Fruit fly (Drosophila melanogaster) whole organism, embryonic: Measurements from ENCODE around the gene Alp5.

Experiments used
- CG10321 ChIP-seq: fragments of 200-800 bp; sonication (Bioruptor generic); IDR thresholded peaks from 2 replicates; pipeline ENCODE4 v1.3.6; 2022; ENCODE audit warnings: missing biosample characterization, missing genetic modification characterization
- CG14667 ChIP-seq: fragments of 200-800 bp; sonication (Bioruptor generic); IDR thresholded peaks from 2 replicates; pipeline ENCODE4 v1.3.6; 2022; ENCODE audit warnings: missing biosample characterization, missing genetic modification characterization
- CG17829 ChIP-seq: fragments of 200-800 bp; optimal IDR thresholded peaks from 2 replicates; lab custom pipeline; 2019; ENCODE audit warnings: missing biosample characterization, mild to moderate bottlenecking, missing genetic modification characterization, moderate library complexity
- Drgx ChIP-seq: fragments of 200-800 bp; sonication (Bioruptor generic); IDR thresholded peaks from 2 replicates; pipeline ENCODE4 v1.3.6; 2022; ENCODE audit warnings: missing biosample characterization, missing genetic modification characterization
- Lim3 ChIP-seq: fragments of 200-800 bp; sonication (Bioruptor generic); IDR thresholded peaks from 2 replicates; pipeline ENCODE4 v1.3.6; 2022; ENCODE audit warnings: missing biosample characterization, missing genetic modification characterization
- Max ChIP-seq: fragments of 200-800 bp; sonication (Bioruptor generic); optimal IDR thresholded peaks from 2 replicates; lab custom pipeline; 2016; ENCODE audit warnings: missing biosample characterization, mild to moderate bottlenecking, missing genetic modification characterization
- inv ChIP-seq: fragments of 200-800 bp; sonication (Bioruptor generic); IDR thresholded peaks from 2 replicates; pipeline ENCODE4 v1.3.6; 2022; ENCODE audit warnings: missing biosample characterization, missing genetic modification characterization; ENCODE audit not compliant: partially characterized antibody
- maf-S ChIP-seq: fragments of 200-800 bp; sonication (Bioruptor generic); optimal IDR thresholded peaks from 2 replicates; lab custom pipeline; 2016; ENCODE audit warnings: missing biosample characterization, missing genetic modification characterization
- tna ChIP-seq: fragments of 200-800 bp; sonication (Bioruptor generic); IDR thresholded peaks from 2 replicates; pipeline ENCODE4 v1.3.6; 2022; ENCODE audit warnings: missing biosample characterization, missing genetic modification characterization; ENCODE audit not compliant: partially characterized antibody

DNA sequence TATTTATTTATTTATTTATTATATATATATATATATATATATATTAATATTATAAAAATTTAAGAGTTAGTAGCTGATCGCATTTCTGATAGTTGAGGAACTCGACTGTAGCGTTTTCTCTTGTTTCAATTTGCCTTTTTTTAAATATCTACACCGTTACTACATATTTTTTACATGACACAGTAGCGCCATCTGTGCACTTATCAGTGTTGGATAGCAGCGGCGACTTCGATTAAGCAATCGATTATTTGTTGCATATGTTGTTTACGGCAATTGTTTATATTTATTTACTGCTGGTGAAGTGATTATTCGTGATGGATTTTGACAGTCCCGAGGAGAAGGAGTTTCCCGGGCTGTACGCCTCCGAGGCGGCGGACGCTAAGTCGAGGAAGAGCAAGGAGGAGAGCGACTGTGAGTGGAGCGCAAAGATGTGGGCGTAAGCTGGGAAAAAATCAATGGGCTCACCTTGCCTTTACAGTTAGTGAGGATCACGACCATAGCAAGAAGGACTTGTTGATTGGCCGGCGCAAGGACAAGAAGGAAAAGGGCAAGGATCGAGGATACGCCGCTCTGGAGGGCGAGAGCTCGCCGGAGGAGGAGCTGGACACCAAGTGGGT lies 10.8 kb upstream of the Alp5 start, which contains the start of gene Rlip:
- TF ChIP-seq Lim3 (GFP tag; lab: Robert Waterston, UW) (no peak), inv (GFP tag; lab: Robert Waterston, UW) (peak; percentile 53), maf-S (GFP tag; lab: Kevin White, UChicago) (no peak), Drgx (GFP tag; lab: Robert Waterston, UW) (peak; percentile 33; the same call in 1 of the 2 replicates), tna (GFP tag; lab: Robert Waterston, UW) (peak; percentile 45; the same call in 1 of the 2 replicates), CG17829 (tag; lab: Kevin White, UChicago) (peak; percentile 34), Max (no peak), CG14667 (GFP tag; lab: Robert Waterston, UW) (no peak), CG10321 (GFP tag; lab: Robert Waterston, UW) (no peak)
